Fruit fly (Drosophila melanogaster) whole organism, larva: ENCODE measurements around the gene Gr68a.

Experiments
- noc ChIP-seq: fragments of 200-800 bp; sonication (Bioruptor generic); optimal IDR thresholded peaks from 3 replicates; lab custom pipeline; 2019; ENCODE audit warnings: missing biosample characterization, mild to moderate bottlenecking, missing genetic modification characterization, moderate library complexity

Gene Gr68a

DNA sequence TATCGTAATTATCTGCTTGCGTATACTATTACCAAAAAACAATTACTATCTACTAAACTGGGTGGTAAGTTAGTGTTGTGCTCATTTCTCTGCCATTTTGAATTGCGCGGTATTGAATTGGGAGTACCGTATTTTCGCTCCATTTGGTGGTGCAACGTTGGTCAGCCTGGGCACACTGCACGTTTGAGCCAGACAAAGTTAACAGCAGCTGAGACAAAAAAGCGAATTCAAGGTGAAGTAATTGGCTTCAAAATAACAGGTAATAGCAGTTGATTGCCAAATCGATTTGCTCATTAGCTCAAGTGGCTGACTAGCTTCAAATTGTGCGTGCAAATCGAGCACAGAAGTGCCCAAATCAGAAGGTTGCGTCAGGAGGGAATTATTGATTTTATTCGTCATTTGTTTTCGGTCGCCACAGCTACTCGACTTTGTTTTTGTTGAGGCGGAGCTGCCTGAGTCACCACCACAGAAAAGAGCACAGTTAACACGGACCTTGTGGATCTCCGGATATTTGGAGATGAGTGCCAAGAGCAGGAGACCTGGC, 44.4 kb downstream of the Gr68a start, which contains the start of gene Klp68D:
Gene Klp68D, plus strand, starts transcription at position 175 of the 544 bp plus-strand sequence.
- no peak for TF ChIP-seq noc (tag; lab: Kevin White, UChicago)

DNA sequence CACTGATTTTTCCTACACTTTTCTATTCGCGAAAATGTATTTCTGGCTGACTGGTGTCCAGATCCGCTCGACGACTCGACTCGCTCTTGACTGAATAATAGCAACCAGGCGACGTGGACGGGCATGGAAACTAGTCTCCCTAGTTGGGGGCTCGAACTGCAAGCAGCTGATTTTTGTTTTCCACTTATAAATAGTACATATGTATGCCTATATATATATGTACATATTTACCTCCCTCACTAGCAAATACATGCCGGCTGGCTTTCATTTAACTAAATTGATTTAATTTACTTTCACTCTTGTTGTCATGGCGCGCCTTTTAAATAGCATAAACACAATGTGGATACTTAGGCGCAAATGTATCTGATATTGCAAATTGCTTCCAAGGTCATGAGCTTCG, 49.7 kb downstream of the Gr68a start, which contains the start of gene Gcat:
Gene Gcat, minus strand, starts transcription at position 101 of the 400 bp plus-strand sequence.
- no peak for TF ChIP-seq noc (tag; lab: Kevin White, UChicago)

DNA sequence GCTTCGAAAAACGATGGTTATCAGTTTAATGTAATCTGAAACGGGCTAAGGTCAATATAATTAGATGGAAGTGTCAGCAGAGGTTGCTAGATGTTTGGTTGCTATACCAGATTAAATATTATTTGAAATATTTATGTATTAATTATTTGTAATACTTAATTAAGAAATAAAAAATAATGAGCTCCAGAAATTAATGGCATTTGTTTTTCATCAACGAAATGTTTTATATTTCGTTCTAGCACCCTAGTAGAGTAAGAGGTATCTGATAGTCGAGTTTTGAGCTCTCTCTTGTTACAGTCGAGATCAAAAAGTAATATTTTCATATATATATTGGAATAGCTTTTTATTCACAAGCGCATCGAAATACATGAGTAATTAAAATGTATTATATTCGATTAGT, 50.5 kb downstream of the Gr68a start:
- TF ChIP-seq noc (tag; lab: Kevin White, UChicago) = no peak
